Worm (Caenorhabditis elegans) whole organism, midembryonic: Measurements from ENCODE around the gene hmg-11.

Experiments used
- T22C8.4 ChIP-seq: fragments of 200-800 bp; sonication (Bioruptor generic); IDR thresholded peaks from 2 replicates; pipeline ENCODE4 v1.3.6; 2022; ENCODE audit warnings: missing genetic modification characterization, missing compliant biosample characterization
- cog-1 ChIP-seq: sonication (generic microtip); optimal IDR thresholded peaks from 2 replicates; lab custom pipeline; 2016; ENCODE audit warnings: missing genetic modification characterization, missing compliant biosample characterization
- flt-1 ChIP-seq: fragments of 200-800 bp; sonication (Bioruptor generic); IDR thresholded peaks from 2 replicates; pipeline ENCODE4 v1.3.6; 2022; ENCODE audit warnings: missing genetic modification characterization, missing compliant biosample characterization
- klf-2 ChIP-seq: fragments of 200-800 bp; sonication (Bioruptor generic); conservative IDR thresholded peaks from 2 replicates; pipeline ENCODE4 v1.3.6; 2022; ENCODE audit warnings: missing genetic modification reagents, missing genetic modification characterization, missing compliant biosample characterization
- med-1 ChIP-seq: sonication (generic microtip); optimal IDR thresholded peaks from 2 replicates; lab custom pipeline; 2017; ENCODE audit warnings: missing genetic modification characterization, mild to moderate bottlenecking, missing compliant biosample characterization, antibody characterized with exemption, missing genetic modification reagents; ENCODE audit not compliant: insufficient read depth
- ref-1 ChIP-seq: fragments of 200-800 bp; sonication (Bioruptor generic); conservative IDR thresholded peaks from 2 replicates; pipeline ENCODE4 v1.3.6; 2022; ENCODE audit warnings: missing genetic modification reagents, missing genetic modification characterization, missing compliant biosample characterization
- tab-1 ChIP-seq: fragments of 200-800 bp; sonication (Bioruptor generic); IDR thresholded peaks from 2 replicates; pipeline ENCODE4 v1.3.6; 2022; ENCODE audit warnings: missing genetic modification characterization, missing compliant biosample characterization
- ztf-23 ChIP-seq: fragments of 200-800 bp; sonication (Bioruptor generic); IDR thresholded peaks from 2 replicates; pipeline ENCODE4 v1.3.6; 2022; ENCODE audit warnings: missing genetic modification reagents, missing genetic modification characterization, missing compliant biosample characterization
- ztf-29 ChIP-seq: fragments of 200-800 bp; sonication (Bioruptor generic); IDR thresholded peaks from 2 replicates; pipeline ENCODE4 v1.3.6; 2022; ENCODE audit warnings: missing genetic modification reagents, missing genetic modification characterization, missing compliant biosample characterization

The hmg-11 gene

DNA sequence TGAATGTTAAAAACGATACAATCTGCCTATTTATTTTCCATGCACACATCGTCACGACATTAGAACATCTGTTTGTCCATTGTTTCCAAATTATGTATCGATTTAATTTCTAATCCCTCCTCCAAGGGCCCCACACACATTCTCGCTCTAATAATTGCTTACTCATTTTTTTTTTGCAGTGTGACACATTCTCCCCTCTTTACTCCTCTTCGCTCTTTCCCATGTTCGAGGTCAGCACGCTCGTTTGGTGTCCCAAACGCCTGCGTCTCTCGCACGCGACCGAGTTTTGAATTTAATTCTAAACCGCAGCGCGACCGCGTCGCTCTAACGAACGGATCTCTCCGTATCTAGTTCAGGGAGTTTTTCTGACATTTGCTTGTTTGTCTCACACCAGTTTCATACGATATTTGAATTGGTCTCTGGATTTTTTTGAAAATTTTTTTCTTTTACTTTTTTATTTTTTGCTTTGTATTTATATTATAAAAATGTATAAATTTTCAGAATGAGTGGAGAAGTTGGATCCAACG lies at the start of gene hmg-11, which contains the start of gene clec-140:
Gene hmg-11 (plus strand): TSS at position 502 of the 527 bp plus-strand sequence.
Gene clec-140 (plus strand): TSS at position 477 of the 527 bp plus-strand sequence.
- TF ChIP-seq flt-1 (GFP tag; lab: Robert Waterston, UW): 0 out of 2 replicates have a peak, but pooled peaks have one; percentile 37
- no peak for TF ChIP-seq ztf-29 (GFP tag; lab: Robert Waterston, UW)
- 0 out of 2 replicates have a peak, but pooled peaks have one; percentile 52 for TF ChIP-seq ztf-23 (GFP tag; lab: Robert Waterston, UW)
- TF ChIP-seq med-1 (GFP tag; lab: Kevin White, UChicago): no peak
- TF ChIP-seq ref-1 (GFP tag; lab: Robert Waterston, UW): no peak
- TF ChIP-seq cog-1 (tag; lab: Kevin White, UChicago): peak; percentile 66
- TF ChIP-seq tab-1 (GFP tag; lab: Robert Waterston, UW): no peak
- peak; percentile 52 for TF ChIP-seq T22C8.4 (GFP tag; lab: Robert Waterston, UW)
- no peak for TF ChIP-seq klf-2 (GFP tag; lab: Robert Waterston, UW)

DNA sequence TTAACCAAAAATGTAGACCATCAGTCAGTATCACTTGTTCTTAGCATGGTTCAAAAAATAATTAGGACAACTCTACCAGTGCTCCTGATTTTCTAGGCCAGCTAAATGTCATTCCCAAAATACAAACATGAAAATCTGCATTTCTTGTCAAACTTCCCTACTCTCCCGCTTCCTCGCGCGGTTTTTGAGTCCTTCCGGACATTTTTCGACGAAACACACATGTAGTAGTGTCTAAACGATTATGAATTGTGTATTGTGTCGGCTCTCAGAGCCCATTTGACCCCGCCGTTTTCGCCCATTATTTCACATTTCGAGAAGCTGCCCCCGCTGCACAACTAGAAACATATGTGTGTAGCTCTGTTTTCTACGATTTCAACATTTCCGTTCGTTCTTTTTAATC lies 46.3 kb upstream of the hmg-11 start, which contains the start of gene F35D11.1:
Gene F35D11.1 (plus strand): TSS at position 301 of the 400 bp plus-strand sequence.
- TF ChIP-seq med-1 (GFP tag; lab: Kevin White, UChicago) (no peak), ref-1 (GFP tag; lab: Robert Waterston, UW) (no peak), ztf-23 (GFP tag; lab: Robert Waterston, UW) (no peak), T22C8.4 (GFP tag; lab: Robert Waterston, UW) (no peak), flt-1 (GFP tag; lab: Robert Waterston, UW) (no peak), ztf-29 (GFP tag; lab: Robert Waterston, UW) (no peak)

DNA sequence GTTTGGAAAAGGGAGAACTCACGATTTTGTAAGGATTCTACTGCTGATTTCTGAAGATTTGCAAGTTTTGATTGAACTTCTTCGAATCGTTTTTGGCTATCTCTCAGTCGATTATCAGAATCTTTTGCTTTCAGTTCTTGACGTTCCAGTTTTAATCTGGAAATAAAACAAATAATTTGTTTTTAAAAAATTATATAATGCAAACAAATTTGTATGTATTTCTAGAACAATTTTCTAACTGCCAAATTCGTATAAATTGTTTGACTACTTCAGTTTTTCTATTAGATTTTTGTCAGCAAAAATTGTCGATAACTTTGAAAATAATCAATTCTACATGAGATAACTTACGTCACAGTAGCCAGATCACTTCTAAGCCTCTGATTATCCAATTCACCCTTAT lies 41.4 kb upstream of the hmg-11 start:
- TF ChIP-seq ref-1 (GFP tag; lab: Robert Waterston, UW) (no peak), flt-1 (GFP tag; lab: Robert Waterston, UW) (no peak), klf-2 (GFP tag; lab: Robert Waterston, UW) (no peak), ztf-29 (GFP tag; lab: Robert Waterston, UW) (no peak), med-1 (GFP tag; lab: Kevin White, UChicago) (no peak), T22C8.4 (GFP tag; lab: Robert Waterston, UW) (no peak), cog-1 (tag; lab: Kevin White, UChicago) (no peak), tab-1 (GFP tag; lab: Robert Waterston, UW) (no peak), ztf-23 (GFP tag; lab: Robert Waterston, UW) (no peak)

DNA sequence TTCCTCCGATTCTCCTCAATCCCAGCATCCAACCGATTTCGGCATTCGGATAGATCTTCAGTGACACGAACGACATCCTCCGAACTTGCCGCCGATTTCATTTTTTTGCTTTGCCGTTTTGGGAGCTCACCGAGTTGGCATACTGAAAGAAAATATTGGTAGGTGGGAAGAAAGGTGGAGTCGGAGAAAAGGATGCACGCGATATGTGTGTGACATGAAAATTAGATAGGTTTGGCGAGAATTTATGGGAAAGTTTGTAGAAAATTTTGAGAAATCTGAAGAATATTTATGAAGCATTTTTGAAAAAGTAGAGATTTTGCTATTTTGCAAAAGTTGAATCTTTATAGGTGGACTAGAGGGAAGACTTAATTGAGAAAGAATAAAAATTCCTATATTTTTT lies 34.6 kb upstream of the hmg-11 start, which contains the start of gene che-10:
Gene che-10 (minus strand): TSS at position 101 of the 400 bp plus-strand sequence.
- TF ChIP-seq tab-1 (GFP tag; lab: Robert Waterston, UW) (no peak), med-1 (GFP tag; lab: Kevin White, UChicago) (no peak), T22C8.4 (GFP tag; lab: Robert Waterston, UW) (no peak), ztf-23 (GFP tag; lab: Robert Waterston, UW) (no peak), klf-2 (GFP tag; lab: Robert Waterston, UW) (no peak), ztf-29 (GFP tag; lab: Robert Waterston, UW) (no peak)

DNA sequence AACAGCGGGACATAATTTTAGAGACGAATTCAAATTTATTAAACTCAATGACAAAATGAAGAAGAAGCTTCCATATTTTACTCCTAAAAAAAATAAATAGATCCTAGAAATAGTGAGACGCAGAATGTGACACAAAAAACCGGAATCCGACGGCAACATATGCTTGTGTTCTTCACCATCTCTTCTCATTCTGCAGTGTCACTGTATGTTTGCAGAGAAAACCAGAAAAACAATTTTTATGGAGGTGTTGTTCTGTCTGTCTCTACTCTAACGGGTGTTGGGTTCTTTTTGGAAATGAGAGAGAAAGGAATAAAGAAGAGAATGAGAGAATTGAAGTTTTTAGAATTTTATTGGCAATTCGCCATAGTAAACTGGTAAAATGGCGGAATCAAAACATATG lies 34.0 kb upstream of the hmg-11 start:
- TF ChIP-seq ref-1 (GFP tag; lab: Robert Waterston, UW): no peak

DNA sequence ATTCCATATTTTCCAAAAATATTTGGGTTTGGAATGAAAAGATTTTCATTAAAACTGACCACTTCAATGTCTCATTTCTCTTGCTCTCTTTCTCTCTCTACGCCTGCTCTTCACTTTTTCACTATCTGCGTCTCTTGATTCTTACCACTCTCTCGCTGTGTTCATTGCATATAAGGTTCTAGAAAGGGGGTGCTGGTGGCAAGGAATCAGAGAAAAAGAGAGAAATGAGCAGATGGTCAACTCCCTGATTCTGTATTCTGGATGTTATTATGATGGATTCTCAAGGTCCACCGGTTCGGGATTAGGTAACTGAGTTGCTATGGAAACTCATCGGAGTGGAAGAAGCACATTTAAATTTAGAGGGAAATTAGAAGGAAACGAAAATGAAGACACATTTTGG lies 32.1 kb upstream of the hmg-11 start:
- TF ChIP-seq ztf-23 (GFP tag; lab: Robert Waterston, UW) (no peak), tab-1 (GFP tag; lab: Robert Waterston, UW) (no peak), T22C8.4 (GFP tag; lab: Robert Waterston, UW) (no peak), med-1 (GFP tag; lab: Kevin White, UChicago) (no peak), ref-1 (GFP tag; lab: Robert Waterston, UW) (no peak), ztf-29 (GFP tag; lab: Robert Waterston, UW) (no peak), flt-1 (GFP tag; lab: Robert Waterston, UW) (no peak), klf-2 (GFP tag; lab: Robert Waterston, UW) (no peak), cog-1 (tag; lab: Kevin White, UChicago) (no peak)

DNA sequence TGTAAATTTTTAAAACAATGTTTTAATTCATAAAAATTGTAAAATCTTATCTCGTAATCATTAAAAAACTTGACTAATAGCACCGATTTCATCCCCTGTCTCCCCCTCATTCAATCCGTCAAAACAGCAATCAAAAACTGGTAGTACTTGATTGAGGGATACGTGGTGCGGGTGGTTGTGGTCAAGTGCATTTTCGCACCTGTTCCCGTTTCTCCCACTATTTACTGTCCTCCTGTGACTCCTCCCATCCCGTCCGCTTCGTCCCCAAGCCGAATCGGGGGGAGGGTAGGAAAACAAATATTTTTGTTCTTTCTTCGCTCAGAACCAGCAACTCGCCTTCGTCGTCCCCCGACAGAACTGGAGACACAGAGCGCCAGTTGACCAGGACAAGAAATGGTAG lies 24.1 kb upstream of the hmg-11 start, which contains the start of gene lgc-27:
Gene lgc-27 (plus strand): TSS at position 301 of the 400 bp plus-strand sequence.
- TF ChIP-seq med-1 (GFP tag; lab: Kevin White, UChicago) (no peak), ztf-23 (GFP tag; lab: Robert Waterston, UW) (no peak), klf-2 (GFP tag; lab: Robert Waterston, UW) (no peak), flt-1 (GFP tag; lab: Robert Waterston, UW) (no peak), T22C8.4 (GFP tag; lab: Robert Waterston, UW) (no peak), tab-1 (GFP tag; lab: Robert Waterston, UW) (no peak), ref-1 (GFP tag; lab: Robert Waterston, UW) (no peak), cog-1 (tag; lab: Kevin White, UChicago) (no peak), ztf-29 (GFP tag; lab: Robert Waterston, UW) (no peak)

DNA sequence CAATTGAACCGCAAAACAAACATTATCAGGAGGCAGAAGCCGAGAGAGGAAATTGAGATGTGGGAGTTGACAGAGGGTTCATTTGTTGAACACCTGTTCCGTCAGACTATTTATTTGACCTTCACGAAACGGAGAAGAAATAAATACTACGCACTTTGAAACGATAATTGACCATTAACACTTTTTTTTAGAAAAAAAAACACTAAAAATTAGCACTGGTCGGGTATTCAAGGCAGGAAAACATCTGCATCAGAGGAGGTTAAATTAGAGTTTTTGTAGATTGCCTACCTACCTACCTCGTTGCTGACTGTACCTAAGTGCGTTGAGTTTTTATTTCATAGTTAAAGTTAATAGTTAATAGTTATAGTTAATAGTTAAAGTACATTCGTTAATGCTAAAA lies 22.8 kb upstream of the hmg-11 start:
- no peak for TF ChIP-seq ztf-29 (GFP tag; lab: Robert Waterston, UW)
- TF ChIP-seq ztf-23 (GFP tag; lab: Robert Waterston, UW): no peak
- no peak for TF ChIP-seq tab-1 (GFP tag; lab: Robert Waterston, UW)
- no peak for TF ChIP-seq ref-1 (GFP tag; lab: Robert Waterston, UW)

DNA sequence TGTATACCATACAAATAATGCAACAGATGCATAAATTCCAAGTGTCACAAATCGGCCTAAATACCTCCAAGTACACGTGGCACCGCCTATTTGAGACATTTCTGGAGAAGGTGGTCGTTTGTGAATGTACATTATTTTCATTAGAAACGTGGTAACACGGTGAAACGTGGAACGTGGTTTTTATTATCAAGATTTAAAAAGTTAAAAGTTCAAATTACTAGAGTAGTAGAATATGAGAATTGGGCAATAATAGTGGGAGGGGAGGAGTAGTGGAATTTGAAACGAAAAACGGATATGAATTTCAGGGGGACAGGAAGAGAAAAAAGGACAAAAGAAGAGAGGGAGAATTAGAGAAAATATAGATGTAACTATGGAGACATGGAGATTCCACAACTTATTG lies 17.1 kb upstream of the hmg-11 start, which contains the start of gene fut-6:
Gene fut-6 (minus strand): TSS at position 101 of the 400 bp plus-strand sequence.
- TF ChIP-seq ztf-23 (GFP tag; lab: Robert Waterston, UW) (no peak), ref-1 (GFP tag; lab: Robert Waterston, UW) (no peak), med-1 (GFP tag; lab: Kevin White, UChicago) (no peak), T22C8.4 (GFP tag; lab: Robert Waterston, UW) (no peak), tab-1 (GFP tag; lab: Robert Waterston, UW) (no peak), ztf-29 (GFP tag; lab: Robert Waterston, UW) (no peak), cog-1 (tag; lab: Kevin White, UChicago) (no peak), klf-2 (GFP tag; lab: Robert Waterston, UW) (no peak), flt-1 (GFP tag; lab: Robert Waterston, UW) (no peak)
